Fruit fly (Drosophila melanogaster): Measurements from ENCODE around the gene Nrg.
A peak's percentile ranks its signal among the peaks of the same experiment; 100 is the strongest.

Nrg gene

dm6 chrX:8538993-8539392 lies 21.8 kb downstream of the Nrg start (continued):
- no peak for TF ChIP-seq Jarid2 (GFP tag; optimal IDR thresholded peaks at IDR 0.05)
- TF ChIP-seq CG12155 (GFP tag; optimal IDR thresholded peaks at IDR 0.05) = no peak
- no peak for TF ChIP-seq Hmx (GFP tag; optimal IDR thresholded peaks at IDR 0.05)
- TF ChIP-seq D19B (GFP tag; optimal IDR thresholded peaks at IDR 0.05) = no peak
- TF ChIP-seq fu2 (GFP tag; optimal IDR thresholded peaks at IDR 0.05) = no peak
- peak; percentile 78 for TF ChIP-seq nerfin-1 (tag; optimal IDR thresholded peaks at IDR 0.05)
- no peak for TF ChIP-seq chm (GFP tag; IDR thresholded peaks at IDR 0.05)
- TF ChIP-seq CG14710 (tag; optimal IDR thresholded peaks at IDR 0.05) = no peak
- TF ChIP-seq jumu (GFP tag; optimal IDR thresholded peaks at IDR 0.05) = no peak
- no peak for TF ChIP-seq CG15696 (tag; optimal IDR thresholded peaks at IDR 0.05)
- TF ChIP-seq Rx (GFP tag; IDR thresholded peaks at IDR 0.05) = no peak
- no peak for TF ChIP-seq Dp (GFP tag; optimal IDR thresholded peaks at IDR 0.05)
- TF ChIP-seq Taf1 (GFP tag; IDR thresholded peaks at IDR 0.05) = no peak
- TF ChIP-seq gfzf (GFP tag; optimal IDR thresholded peaks at IDR 0.05) = no peak
- no peak for TF ChIP-seq crp (GFP tag; optimal IDR thresholded peaks at IDR 0.05)
- no peak for TF ChIP-seq CG7987 (GFP tag; optimal IDR thresholded peaks at IDR 0.05)
- TF ChIP-seq CG1529 (GFP tag; optimal IDR thresholded peaks at IDR 0.05) = no peak
- peak; percentile 16; the same call in 1 of the 2 replicates for TF ChIP-seq CG32772 (GFP tag; IDR thresholded peaks at IDR 0.05)
- no peak for TF ChIP-seq trem (tag; optimal IDR thresholded peaks at IDR 0.05)
- no peak for TF ChIP-seq CG10462 (GFP tag; optimal IDR thresholded peaks at IDR 0.05)
- no peak for TF ChIP-seq ato (GFP tag; IDR thresholded peaks at IDR 0.05; ENCODE audit: partially characterized antibody)
- TF ChIP-seq CG32767 (GFP tag; IDR thresholded peaks at IDR 0.05) = no peak
- no peak for TF ChIP-seq cato (GFP tag; optimal IDR thresholded peaks at IDR 0.05; ENCODE audit: borderline replicate concordance)
- TF ChIP-seq pnt (GFP tag; optimal IDR thresholded peaks at IDR 0.05) = no peak
- no peak for TF ChIP-seq CG32532 (GFP tag; IDR thresholded peaks at IDR 0.05)
- TF ChIP-seq CG17328 (GFP tag; IDR thresholded peaks at IDR 0.05) = peak; percentile 38; the same call in 1 of the 2 replicates
- peak; percentile 29 for TF ChIP-seq lab (GFP tag; optimal IDR thresholded peaks at IDR 0.05)
- peak; percentile 41 for TF ChIP-seq CG8924 (tag; optimal IDR thresholded peaks at IDR 0.05)
- TF ChIP-seq Sox102F (GFP tag; optimal IDR thresholded peaks at IDR 0.05) = peak; percentile 34
- TF ChIP-seq stc (GFP tag; IDR thresholded peaks at IDR 0.05) = peak; percentile 30; the same call in 1 of the 2 replicates
- TF ChIP-seq CG7372 (GFP tag; IDR thresholded peaks at IDR 0.05) = 0 out of 2 replicates have a peak, but pooled peaks have one; percentile 7
- TF ChIP-seq CG17568 (GFP tag; optimal IDR thresholded peaks at IDR 0.05) = no peak
- no peak for TF ChIP-seq gro (GFP tag; optimal IDR thresholded peaks at IDR 0.05)
- no peak for TF ChIP-seq sqz (GFP tag; optimal IDR thresholded peaks at IDR 0.05)
- TF ChIP-seq ttk (GFP tag; IDR thresholded peaks at IDR 0.05) = no peak
- TF ChIP-seq CG17829 (tag; optimal IDR thresholded peaks at IDR 0.05) = no peak
- 0 out of 2 replicates have a peak, but pooled peaks have one; percentile 17 for TF ChIP-seq lmd (GFP tag; IDR thresholded peaks at IDR 0.05)
- no peak for TF ChIP-seq TFAM (GFP tag; optimal IDR thresholded peaks at IDR 0.05)
- no peak for TF ChIP-seq CG13424 (tag; optimal IDR thresholded peaks at IDR 0.05)
- peak; percentile 27 for TF ChIP-seq CG18262 (tag; optimal IDR thresholded peaks at IDR 0.05)
- TF ChIP-seq ERR (GFP tag; optimal IDR thresholded peaks at IDR 0.05) = no peak
- no peak for TF ChIP-seq Sry-δ (GFP tag; optimal IDR thresholded peaks at IDR 0.05)
- TF ChIP-seq dmrt99B (tag; optimal IDR thresholded peaks at IDR 0.05) = peak; percentile 65
- peak; percentile 12 for TF ChIP-seq BtbVII (GFP tag; optimal IDR thresholded peaks at IDR 0.05)
- TF ChIP-seq fru (optimal IDR thresholded peaks at IDR 0.05) = no peak
- TF ChIP-seq Sox100B (GFP tag; optimal IDR thresholded peaks at IDR 0.05) = no peak
- no peak for TF ChIP-seq GATAe (GFP tag; conservative IDR thresholded peaks at IDR 0.05)
- TF ChIP-seq Chrac-16 (GFP tag; optimal IDR thresholded peaks at IDR 0.05) = no peak
- no peak for TF ChIP-seq YL-1 (GFP tag; optimal IDR thresholded peaks at IDR 0.05)
- TF ChIP-seq Hsf (GFP tag; optimal IDR thresholded peaks at IDR 0.05) = peak; percentile 16
- no peak for TF ChIP-seq CG3407 (GFP tag; optimal IDR thresholded peaks at IDR 0.05)
- no peak; the same call in 2 of the 3 replicates for TF ChIP-seq CG34422 (GFP tag; IDR thresholded peaks at IDR 0.05)
